Worm (Caenorhabditis elegans) whole organism, young adult: Measurements from ENCODE around the gene ucr-2.1.

Experiments used
- F22D6.2 ChIP-seq: sonication (generic microtip); optimal IDR thresholded peaks from 2 replicates; lab custom pipeline; 2016; ENCODE audit warnings: mild to moderate bottlenecking, missing genetic modification characterization, missing compliant biosample characterization
- F55B11.4 ChIP-seq: sonication (generic microtip); optimal IDR thresholded peaks from 2 replicates; lab custom pipeline; 2016; ENCODE audit warnings: missing compliant biosample characterization, missing genetic modification characterization, borderline replicate concordance; ENCODE audit not compliant: insufficient read depth
- T07F8.4 ChIP-seq: sonication (generic microtip); optimal IDR thresholded peaks from 2 replicates; lab custom pipeline; 2016; ENCODE audit warnings: mild to moderate bottlenecking, missing genetic modification characterization, moderate library complexity, missing compliant biosample characterization
- Y53G8AR.9 ChIP-seq: fragments of 200-800 bp; sonication (Bioruptor generic); conservative IDR thresholded peaks from 2 replicates; pipeline ENCODE4 v1.3.6; 2022; ENCODE audit warnings: missing genetic modification reagents, missing genetic modification characterization, missing compliant biosample characterization
- cebp-2 ChIP-seq: fragments of 200-800 bp; sonication (Bioruptor generic); IDR thresholded peaks from 2 replicates; pipeline ENCODE4 v1.3.6; 2022; ENCODE audit warnings: missing genetic modification characterization, missing compliant biosample characterization
- ceh-40 ChIP-seq: fragments of 200-800 bp; sonication (Bioruptor generic); IDR thresholded peaks from 2 replicates; pipeline ENCODE4 v1.3.6; 2022; ENCODE audit warnings: missing genetic modification characterization, missing compliant biosample characterization
- efl-1 ChIP-seq: fragments of 150-350 bp; optimal IDR thresholded peaks from 2 replicates; lab custom pipeline; 2014; ENCODE audit warnings: missing biosample characterization, missing genetic modification reagents, missing genetic modification characterization
- hmg-20 ChIP-seq: fragments of 200-800 bp; sonication (Bioruptor generic); IDR thresholded peaks from 2 replicates; pipeline ENCODE4 v1.3.6; 2022; ENCODE audit warnings: missing genetic modification reagents, missing genetic modification characterization, missing compliant biosample characterization
- hrde-1 ChIP-seq: sonication (generic microtip); optimal IDR thresholded peaks from 2 replicates; lab custom pipeline; 2016; ENCODE audit warnings: missing genetic modification characterization, mild to moderate bottlenecking, missing compliant biosample characterization, moderate library complexity, missing genotype, missing genetic modification reagents, borderline replicate concordance
- madf-6 ChIP-seq: fragments of 200-800 bp; sonication (Bioruptor generic); IDR thresholded peaks from 2 replicates; pipeline ENCODE4 v1.3.6; 2022; ENCODE audit warnings: missing genetic modification reagents, missing genetic modification characterization, missing compliant biosample characterization
- pbrm-1 ChIP-seq: fragments of 200-800 bp; sonication (Bioruptor generic); IDR thresholded peaks from 2 replicates; pipeline ENCODE4 v1.3.6; 2022; ENCODE audit warnings: missing genetic modification reagents, missing genetic modification characterization, missing compliant biosample characterization
- snpc-1.1 ChIP-seq: sonication (generic microtip); optimal IDR thresholded peaks from 2 replicates; lab custom pipeline; 2017; ENCODE audit warnings: missing genetic modification characterization, mild to moderate bottlenecking, missing compliant biosample characterization, antibody characterized with exemption, moderate library complexity, missing genotype, missing genetic modification reagents; ENCODE audit not compliant: insufficient read depth
- snpc-3.4 ChIP-seq: sonication (generic microtip); optimal IDR thresholded peaks from 2 replicates; lab custom pipeline; 2017; ENCODE audit warnings: missing genetic modification characterization, mild to moderate bottlenecking, missing compliant biosample characterization, antibody characterized with exemption, moderate library complexity, missing genotype, missing genetic modification reagents
- unc-62 ChIP-seq: fragments of 150-350 bp; optimal IDR thresholded peaks from 2 replicates; lab custom pipeline; 2014; ENCODE audit warnings: missing biosample characterization, missing genetic modification reagents, missing genetic modification characterization
- zim-3 ChIP-seq: sonication (generic microtip); optimal IDR thresholded peaks from 2 replicates; lab custom pipeline; 2017; ENCODE audit warnings: mild to moderate bottlenecking, missing genetic modification characterization, moderate library complexity, missing compliant biosample characterization
- ztf-28 ChIP-seq: fragments of 200-800 bp; sonication (Bioruptor generic); IDR thresholded peaks from 2 replicates; pipeline ENCODE4 v1.3.6; 2022; ENCODE audit warnings: missing genetic modification reagents, missing genetic modification characterization, missing compliant biosample characterization

Gene ucr-2.1

ce11 chrX:12064908-12065307 lies 46.7 kb downstream of the ucr-2.1 start, which contains the start of gene lgc-23 (continued):
- TF ChIP-seq F55B11.4 (tag; lab: Kevin White, UChicago) (no peak), snpc-1.1 (tag; lab: Kevin White, UChicago) (no peak), unc-62 (GFP tag; lab: Kevin White, UChicago) (no peak)

ce11 chrX:12068250-12068649 lies 50.0 kb downstream of the ucr-2.1 start, which contains the start of gene lgc-24:
Gene lgc-24 (plus strand): TSS chrX:12068550.
- no peak for TF ChIP-seq T07F8.4
- no peak for TF ChIP-seq zim-3 (tag; lab: Kevin White, UChicago)
- TF ChIP-seq ztf-28, result no peak
- TF ChIP-seq efl-1 (GFP tag; lab: Kevin White, UChicago), result no peak
- TF ChIP-seq cebp-2 (GFP tag; lab: Robert Waterston, UW), result no peak
- TF ChIP-seq Y53G8AR.9 (GFP tag; lab: Robert Waterston, UW), result no peak
- no peak for TF ChIP-seq snpc-3.4 (tag; lab: Kevin White, UChicago)
- no peak for TF ChIP-seq hmg-20 (GFP tag; lab: Robert Waterston, UW)
- TF ChIP-seq madf-6 (GFP tag; lab: Robert Waterston, UW), result no peak
- TF ChIP-seq hrde-1 (tag; lab: Kevin White, UChicago), result no peak
- no peak for TF ChIP-seq ceh-40 (GFP tag; lab: Robert Waterston, UW)
- TF ChIP-seq pbrm-1 (GFP tag; lab: Robert Waterston, UW), result no peak
- TF ChIP-seq F22D6.2, result no peak
